Worm (Caenorhabditis elegans) whole organism, L4 larva: Measurements from ENCODE around the gene EEED8.3.

Source experiments
- F10B5.3 ChIP-seq: sonication (generic microtip); optimal IDR thresholded peaks from 2 replicates; lab custom pipeline; 2016; ENCODE audit warnings: mild to moderate bottlenecking, missing genetic modification characterization, missing compliant biosample characterization
- F26F4.8 ChIP-seq: fragments of 200-800 bp; sonication (Bioruptor generic); conservative IDR thresholded peaks from 2 replicates; pipeline ENCODE4 v1.3.6; 2022; ENCODE audit warnings: missing genetic modification characterization, missing compliant biosample characterization
- F49E8.2 ChIP-seq: sonication (generic microtip); optimal IDR thresholded peaks from 2 replicates; lab custom pipeline; 2016; ENCODE audit warnings: missing compliant biosample characterization, mild to moderate bottlenecking, missing genetic modification characterization, borderline replicate concordance
- R02D3.7 ChIP-seq: fragments of 150-350 bp; sonication (generic microtip); optimal IDR thresholded peaks from 3 replicates; lab custom pipeline; 2014; ENCODE audit warnings: missing biosample characterization, missing genetic modification characterization
- Y5F2A.4 ChIP-seq: fragments of 200-800 bp; sonication (Bioruptor generic); optimal IDR thresholded peaks from 2 replicates; lab custom pipeline; 2018; ENCODE audit warnings: mild to moderate bottlenecking, missing genetic modification characterization, missing compliant biosample characterization
- aha-1 ChIP-seq: fragments of 150-350 bp; peaks from one replicate; lab custom pipeline; 2014; ENCODE audit warnings: missing biosample characterization, missing genetic modification characterization
- aly-2 ChIP-seq: sonication (generic microtip); optimal IDR thresholded peaks from 2 replicates; lab custom pipeline; 2018; ENCODE audit warnings: missing biosample characterization, missing genetic modification characterization
- ama-1 ChIP-seq: fragments of 150-350 bp; optimal IDR thresholded peaks from 2 replicates; lab custom pipeline; 2014; ENCODE audit warnings: inconsistent platforms, mixed read lengths
- attf-4 ChIP-seq: sonication (generic microtip); optimal IDR thresholded peaks from 3 replicates; lab custom pipeline; 2017; ENCODE audit warnings: missing biosample characterization, missing genetic modification characterization
- ceh-28 ChIP-seq: fragments of 150-350 bp; optimal IDR thresholded peaks from 2 replicates; lab custom pipeline; 2014; ENCODE audit warnings: missing biosample characterization, missing genetic modification reagents, missing genetic modification characterization
- ceh-44 ChIP-seq: fragments of 200-800 bp; sonication (Bioruptor generic); IDR thresholded peaks from 2 replicates; pipeline ENCODE4 v1.3.6; 2022; ENCODE audit warnings: missing genetic modification reagents, missing genetic modification characterization, missing compliant biosample characterization
- ceh-62 ChIP-seq: sonication (generic microtip); optimal IDR thresholded peaks from 2 replicates; lab custom pipeline; 2017; ENCODE audit warnings: missing biosample characterization, missing genetic modification characterization
- ceh-82 ChIP-seq: sonication (generic microtip); optimal IDR thresholded peaks from 2 replicates; lab custom pipeline; 2017; ENCODE audit warnings: missing biosample characterization, missing genetic modification characterization
- daf-12 ChIP-seq: fragments of 150-350 bp; optimal IDR thresholded peaks from 2 replicates; lab custom pipeline; 2014; ENCODE audit warnings: missing biosample characterization, missing genetic modification reagents, missing genetic modification characterization
- daf-16 ChIP-seq, 3 experiments: sonication (generic microtip); optimal IDR thresholded peaks; 2 replicates each; lab custom pipeline; 2016 to 2017; ENCODE audit warnings: missing genetic modification characterization in 3 of 3, missing genetic modification reagents in 3 of 3, mild to moderate bottlenecking in 2 of 3, missing compliant biosample characterization in 2 of 3, missing biosample characterization in 1 of 3, moderate library complexity in 1 of 3
- dmd-6 ChIP-seq: fragments of 200-800 bp; sonication (Bioruptor generic); IDR thresholded peaks from 2 replicates; pipeline ENCODE4 v1.3.6; 2022; ENCODE audit warnings: missing genetic modification reagents, missing genetic modification characterization, missing compliant biosample characterization
- dmd-8 ChIP-seq: fragments of 200-800 bp; sonication (Bioruptor generic); IDR thresholded peaks from 2 replicates; pipeline ENCODE4 v1.3.6; 2022; ENCODE audit warnings: missing genetic modification characterization, missing compliant biosample characterization
- dpl-1 ChIP-seq: fragments of 150-350 bp; optimal IDR thresholded peaks from 2 replicates; lab custom pipeline; 2014; ENCODE audit warnings: missing biosample characterization, missing genetic modification reagents, missing genetic modification characterization
- dve-1 ChIP-seq: sonication (generic microtip); optimal IDR thresholded peaks from 2 replicates; lab custom pipeline; 2017; ENCODE audit warnings: antibody characterized with exemption, mild to moderate bottlenecking, missing genetic modification characterization, missing compliant biosample characterization; ENCODE audit not compliant: insufficient read depth
- gei-8 ChIP-seq: fragments of 200-800 bp; sonication (Bioruptor generic); optimal IDR thresholded peaks from 2 replicates; lab custom pipeline; 2018; ENCODE audit warnings: mild to moderate bottlenecking, missing genetic modification characterization, missing compliant biosample characterization
- hmg-1.1 ChIP-seq: fragments of 200-800 bp; sonication (Bioruptor generic); IDR thresholded peaks from 2 replicates; pipeline ENCODE4 v1.3.6; 2022; ENCODE audit warnings: missing genetic modification reagents, missing genetic modification characterization, missing compliant biosample characterization
- lin-1 ChIP-seq: fragments of 200-800 bp; sonication (Bioruptor generic); IDR thresholded peaks from 2 replicates; pipeline ENCODE4 v1.3.6; 2022; ENCODE audit warnings: missing genetic modification reagents, missing genetic modification characterization, missing compliant biosample characterization
- lin-38 ChIP-seq: fragments of 200-800 bp; sonication (Bioruptor generic); IDR thresholded peaks from 2 replicates; pipeline ENCODE4 v1.3.6; 2022; ENCODE audit warnings: missing genetic modification reagents, missing genetic modification characterization, missing compliant biosample characterization
- lin-39 ChIP-seq: fragments of 150-350 bp; optimal IDR thresholded peaks from 2 replicates; lab custom pipeline; 2014; ENCODE audit warnings: missing biosample characterization, missing genetic modification reagents, missing genetic modification characterization
- lsy-2 ChIP-seq, 2 experiments: fragments of 150-350 bp in 1 of 2; sonication (generic microtip) in 1 of 2; optimal IDR thresholded peaks; 2 replicates each; lab custom pipeline; 2014 to 2017; ENCODE audit warnings: missing biosample characterization in 2 of 2, missing genetic modification characterization in 2 of 2
- mep-1 ChIP-seq: fragments of 150-350 bp; sonication (generic microtip); optimal IDR thresholded peaks from 3 replicates; lab custom pipeline; 2014; ENCODE audit warnings: missing biosample characterization, missing genetic modification characterization
- mes-2 ChIP-seq: sonication (generic microtip); optimal IDR thresholded peaks from 2 replicates; lab custom pipeline; 2016; ENCODE audit warnings: missing genotype, mild to moderate bottlenecking, missing genetic modification characterization, missing compliant biosample characterization; ENCODE audit not compliant: poor library complexity, severe bottlenecking
- nhr-10 ChIP-seq: fragments of 150-350 bp; optimal IDR thresholded peaks from 2 replicates; lab custom pipeline; 2014; ENCODE audit warnings: missing biosample characterization, missing genetic modification characterization
- nhr-237 ChIP-seq: sonication (generic microtip); optimal IDR thresholded peaks from 2 replicates; lab custom pipeline; 2017; ENCODE audit warnings: missing biosample characterization, missing genetic modification characterization
- nhr-25 ChIP-seq: sonication (generic microtip); optimal IDR thresholded peaks from 2 replicates; lab custom pipeline; 2017; ENCODE audit warnings: missing genetic modification characterization, mild to moderate bottlenecking, missing compliant biosample characterization, antibody characterized with exemption, moderate library complexity, borderline replicate concordance; ENCODE audit not compliant: insufficient read depth
- nhr-28 ChIP-seq: fragments of 150-350 bp; optimal IDR thresholded peaks from 2 replicates; lab custom pipeline; 2014; ENCODE audit warnings: missing biosample characterization, missing genetic modification characterization
- nhr-41 ChIP-seq: fragments of 200-800 bp; sonication (Bioruptor generic); IDR thresholded peaks from 2 replicates; pipeline ENCODE4 v1.3.6; 2022; ENCODE audit warnings: missing genetic modification reagents, missing genetic modification characterization, missing compliant biosample characterization
- nhr-48 ChIP-seq: sonication (generic microtip); optimal IDR thresholded peaks from 2 replicates; lab custom pipeline; 2016; ENCODE audit warnings: mild to moderate bottlenecking, missing genetic modification characterization, missing compliant biosample characterization
- nhr-6 ChIP-seq: fragments of 150-350 bp; optimal IDR thresholded peaks from 2 replicates; lab custom pipeline; 2014; ENCODE audit warnings: missing biosample characterization, missing genetic modification characterization
- nhr-76 ChIP-seq: fragments of 150-350 bp; optimal IDR thresholded peaks from 2 replicates; lab custom pipeline; 2014; ENCODE audit warnings: missing biosample characterization, missing genetic modification characterization
- pqm-1 ChIP-seq: sonication (generic microtip); optimal IDR thresholded peaks from 2 replicates; lab custom pipeline; 2017; ENCODE audit warnings: missing biosample characterization, missing genetic modification characterization
- rbr-2 ChIP-seq: sonication (generic microtip); optimal IDR thresholded peaks from 2 replicates; lab custom pipeline; 2016; ENCODE audit warnings: missing genotype, missing genetic modification characterization, missing compliant biosample characterization
- saeg-2 ChIP-seq: fragments of 200-800 bp; sonication (Bioruptor generic); IDR thresholded peaks from 2 replicates; pipeline ENCODE4 v1.3.6; 2022; ENCODE audit warnings: missing genetic modification reagents, missing genetic modification characterization, missing compliant biosample characterization
- set-16 ChIP-seq: fragments of 200-800 bp; sonication (Bioruptor generic); IDR thresholded peaks from 2 replicates; pipeline ENCODE4 v1.3.6; 2022; ENCODE audit warnings: missing genetic modification reagents, missing genetic modification characterization, missing compliant biosample characterization
- skn-1 ChIP-seq: fragments of 150-350 bp; optimal IDR thresholded peaks from 2 replicates; lab custom pipeline; 2014; ENCODE audit warnings: missing biosample characterization, missing genetic modification characterization
- snpc-1.2 ChIP-seq: fragments of 200-800 bp; sonication (Bioruptor generic); IDR thresholded peaks from 2 replicates; pipeline ENCODE4 v1.3.6; 2022; ENCODE audit warnings: missing genetic modification reagents, missing genetic modification characterization, missing compliant biosample characterization
- snpc-4 ChIP-seq: fragments of 150-350 bp; optimal IDR thresholded peaks from 2 replicates; lab custom pipeline; 2014; ENCODE audit warnings: missing biosample characterization, missing genetic modification characterization
- tag-97 ChIP-seq: fragments of 200-800 bp; sonication (Bioruptor generic); IDR thresholded peaks from 2 replicates; pipeline ENCODE4 v1.3.6; 2022; ENCODE audit warnings: missing genetic modification characterization, missing compliant biosample characterization
- unc-130 ChIP-seq: sonication (generic microtip); optimal IDR thresholded peaks from 2 replicates; lab custom pipeline; 2016; ENCODE audit warnings: missing genetic modification reagents, missing genetic modification characterization, missing compliant biosample characterization
- vab-7 ChIP-seq: fragments of 200-800 bp; sonication (Bioruptor generic); IDR thresholded peaks from 2 replicates; pipeline ENCODE4 v1.3.6; 2022; ENCODE audit warnings: missing genetic modification reagents, missing genetic modification characterization, missing compliant biosample characterization
- zag-1 ChIP-seq: fragments of 150-350 bp; optimal IDR thresholded peaks from 2 replicates; lab custom pipeline; 2014; ENCODE audit warnings: missing biosample characterization, missing genetic modification characterization
- zfp-2 ChIP-seq: sonication (generic microtip); optimal IDR thresholded peaks from 2 replicates; lab custom pipeline; 2016; ENCODE audit warnings: mild to moderate bottlenecking, missing genetic modification characterization, missing compliant biosample characterization
- zip-11 ChIP-seq: fragments of 200-800 bp; sonication (Bioruptor generic); IDR thresholded peaks from 2 replicates; pipeline ENCODE4 v1.3.6; 2022; ENCODE audit warnings: missing genetic modification characterization, missing compliant biosample characterization
- ztf-11 ChIP-seq: fragments of 150-350 bp; optimal IDR thresholded peaks from 2 replicates; lab custom pipeline; 2014; ENCODE audit warnings: missing biosample characterization, missing genetic modification characterization

Gene EEED8.3

DNA sequence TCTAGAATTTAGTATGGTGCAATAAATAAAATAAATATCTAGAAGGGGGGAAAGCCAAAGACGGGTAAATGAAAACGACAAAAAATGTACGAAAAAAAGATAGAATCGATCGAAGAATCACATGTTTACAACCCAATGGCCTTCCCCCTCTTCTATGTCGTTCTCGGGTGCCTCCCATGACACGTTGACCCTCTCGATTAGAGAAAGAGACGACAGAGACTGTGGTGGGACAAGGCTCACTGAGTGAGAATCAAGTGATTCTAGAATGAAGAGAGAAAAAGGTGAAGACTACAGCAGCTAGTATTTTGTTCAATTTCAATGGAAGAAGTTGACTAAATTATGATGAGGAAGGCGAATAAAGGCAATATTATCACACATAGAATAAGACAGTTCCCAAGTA is 12.0 kb downstream of the EEED8.3 start (continued):
- TF ChIP-seq nhr-41 (GFP tag; lab: Robert Waterston, UW) (no peak), ceh-28 (no peak), ceh-44 (GFP tag; lab: Robert Waterston, UW) (no peak), mes-2 (peak; percentile 41), zfp-2 (tag; lab: Kevin White, UChicago) (no peak), attf-4 (no peak), mep-1 (tag; lab: Kevin White, UChicago) (peak; percentile 78), tag-97 (no peak), unc-130 (no peak), lin-38 (GFP tag; lab: Robert Waterston, UW) (0 out of 2 replicates have a peak, but pooled peaks have one; percentile 9), skn-1 (tag; lab: Kevin White, UChicago) (no peak), hmg-1.1 (no peak), Y5F2A.4 (GFP tag; lab: Kevin White, UChicago) (no peak), F49E8.2 (tag; lab: Kevin White, UChicago) (no peak), snpc-1.2 (GFP tag; lab: Robert Waterston, UW) (no peak), dmd-6 (peak; percentile 38; the same call in 1 of the 2 replicates), F10B5.3 (tag; lab: Kevin White, UChicago) (no peak), zag-1 (no peak), dpl-1 (peak; percentile 16), nhr-25 (tag; lab: Kevin White, UChicago) (peak; percentile 60), R02D3.7 (no peak)

DNA sequence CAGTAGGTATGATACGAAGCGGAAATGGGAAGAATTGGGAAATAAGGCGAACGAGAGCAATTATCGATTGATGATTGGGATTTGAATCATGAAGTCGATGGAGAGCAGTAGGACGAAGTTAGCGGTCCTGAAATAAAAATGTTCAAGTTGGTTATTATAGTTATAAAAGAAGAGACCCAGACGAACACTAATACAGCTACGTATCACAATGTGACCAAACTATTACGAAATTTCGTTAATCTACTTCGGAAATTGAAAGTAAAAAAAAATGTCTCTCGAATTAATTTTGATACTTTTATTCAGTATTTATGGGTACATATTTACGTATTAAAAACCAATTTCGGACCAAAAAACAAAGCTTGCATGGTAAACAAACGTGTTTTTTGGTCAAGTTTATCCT is 12.4 kb downstream of the EEED8.3 start:
- TF ChIP-seq nhr-28 (tag; lab: Kevin White, UChicago) = peak; percentile 19
- no peak for TF ChIP-seq ceh-82

DNA sequence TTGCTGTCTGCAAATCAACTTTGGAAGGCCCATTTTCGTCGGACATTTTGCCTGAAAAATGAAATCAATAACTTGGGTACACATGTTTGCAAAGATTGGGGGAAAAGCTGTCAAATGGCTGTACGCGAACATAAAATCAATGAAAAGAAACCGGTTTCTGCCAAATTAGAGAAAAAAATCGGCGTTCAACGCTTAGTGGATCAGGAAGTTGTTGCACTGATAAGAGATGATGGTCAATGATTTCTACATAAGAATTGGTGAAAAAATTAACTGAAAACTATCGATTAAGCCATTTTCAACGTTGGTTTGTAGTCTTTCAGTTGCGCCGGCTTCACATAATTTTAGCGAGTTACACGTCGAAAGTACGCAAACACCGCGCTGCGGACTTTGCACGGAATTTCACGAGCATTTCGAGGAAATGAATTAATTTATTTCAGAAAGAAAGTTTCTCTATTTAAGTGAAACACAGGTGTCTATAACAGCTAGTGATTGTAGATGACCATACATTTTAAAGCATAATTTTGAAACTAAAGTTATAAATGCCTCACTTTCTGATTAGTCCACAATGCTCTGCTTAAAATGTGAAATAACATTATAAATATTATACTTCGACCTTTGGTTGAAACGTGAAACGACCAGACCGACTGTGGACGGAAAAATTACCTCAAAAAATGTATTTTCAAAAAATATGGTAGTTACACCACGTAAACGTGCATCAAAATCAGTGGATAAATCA is 15.6 kb downstream of the EEED8.3 start, which contains the start of the genes F07F6.4 and F07F6.2:
F07F6.4 (minus strand) TSS at position 51 of the 736 bp plus-strand sequence.
F07F6.2 (plus strand) TSS at position 686 of the 736 bp plus-strand sequence.
- TF ChIP-seq daf-16 (GFP tag; optimal IDR thresholded peaks at IDR 0.05; lab: Kevin White, UChicago) (no peak), daf-16 (tag; optimal IDR thresholded peaks at IDR 0.05; lab: Kevin White, UChicago) (no peak), zag-1 (no peak), F26F4.8 (GFP tag; lab: Robert Waterston, UW) (no peak), mes-2 (peak; percentile 68), aha-1 (tag; lab: Kevin White, UChicago) (peak; percentile 90), ceh-62 (no peak), hmg-1.1 (no peak), gei-8 (GFP tag; lab: Kevin White, UChicago) (no peak), dmd-8 (GFP tag; lab: Robert Waterston, UW) (no peak), nhr-76 (tag; lab: Kevin White, UChicago) (no peak), nhr-48 (tag; lab: Kevin White, UChicago) (no peak), R02D3.7 (no peak), rbr-2 (tag; lab: Kevin White, UChicago) (no peak), zip-11 (GFP tag; lab: Robert Waterston, UW) (no peak), lsy-2 (tag; optimal IDR thresholded peaks at IDR 0.05; lab: Kevin White, UChicago) (peak in 1 of 2 experiments; percentile 64), aly-2 (no peak), vab-7 (no peak), dve-1 (peak; percentile 39), lin-39 (tag; lab: Kevin White, UChicago) (no peak), saeg-2 (no peak), daf-12 (tag; lab: Kevin White, UChicago) (no peak), snpc-4 (tag; lab: Kevin White, UChicago) (no peak), nhr-10 (tag; lab: Kevin White, UChicago) (no peak), lin-1 (GFP tag; lab: Robert Waterston, UW) (no peak), ama-1 (lab: Kevin White, UChicago) (no peak), nhr-6 (peak; percentile 15), ztf-11 (tag; lab: Kevin White, UChicago) (no peak), set-16 (GFP tag; lab: Robert Waterston, UW) (no peak), nhr-237 (tag; lab: Kevin White, UChicago) (no peak), pqm-1 (tag; lab: Kevin White, UChicago) (peak; percentile 27), mep-1 (tag; lab: Kevin White, UChicago) (peak; percentile 27)
